Fruit fly (Drosophila melanogaster) whole organism, embryonic: ENCODE measurements around the gene CG31882.
A peak's percentile ranks its signal among the peaks of the same experiment; 100 is the strongest.

ENCODE experiments used
- ATbp ChIP-seq: fragments of 200-800 bp; sonication (Bioruptor generic); optimal IDR thresholded peaks from 2 replicates; lab custom pipeline; 2017; ENCODE audit warnings: missing biosample characterization, mild to moderate bottlenecking, missing genetic modification characterization, missing genetic modification reagents
- Blimp-1 ChIP-seq: fragments of 200-800 bp; sonication (Bioruptor generic); optimal IDR thresholded peaks from 3 replicates; lab custom pipeline; 2018; ENCODE audit warnings: missing biosample characterization, missing genetic modification characterization, mild to moderate bottlenecking, moderate library complexity, missing genetic modification reagents
- CG10979 ChIP-seq: fragments of 200-800 bp; sonication (Bioruptor generic); optimal IDR thresholded peaks from 2 replicates; lab custom pipeline; 2018; ENCODE audit warnings: missing biosample characterization, mild to moderate bottlenecking, missing genetic modification characterization, moderate library complexity
- CG11695 ChIP-seq: fragments of 200-800 bp; sonication (Bioruptor generic); IDR thresholded peaks from 3 replicates; pipeline ENCODE4 v1.3.6; 2022; ENCODE audit warnings: missing biosample characterization, missing genetic modification characterization
- CG11723 ChIP-seq: fragments of 200-800 bp; sonication (Bioruptor generic); optimal IDR thresholded peaks from 2 replicates; lab custom pipeline; 2017; ENCODE audit warnings: missing biosample characterization, mild to moderate bottlenecking, missing genetic modification characterization
- CG14050 ChIP-seq: fragments of 200-800 bp; sonication (Bioruptor generic); IDR thresholded peaks from 3 replicates; pipeline ENCODE4 v1.3.6; 2022; ENCODE audit warnings: missing biosample characterization, missing genetic modification characterization
- CG16863 ChIP-seq: fragments of 200-800 bp; sonication (Bioruptor generic); optimal IDR thresholded peaks from 3 replicates; lab custom pipeline; 2016; ENCODE audit warnings: missing biosample characterization, missing genetic modification characterization
- CG17328 ChIP-seq: fragments of 200-800 bp; sonication (Bioruptor generic); IDR thresholded peaks from 2 replicates; pipeline ENCODE4 v1.3.6; 2022; ENCODE audit warnings: missing biosample characterization, missing genetic modification characterization
- CG17359 ChIP-seq: fragments of 200-800 bp; sonication (Bioruptor generic); optimal IDR thresholded peaks from 3 replicates; lab custom pipeline; 2018; ENCODE audit warnings: missing biosample characterization, mild to moderate bottlenecking, missing genetic modification characterization, moderate library complexity
- CG18476 ChIP-seq: fragments of 200-800 bp; sonication (Bioruptor generic); optimal IDR thresholded peaks from 2 replicates; lab custom pipeline; 2016; ENCODE audit warnings: missing biosample characterization, mild to moderate bottlenecking, missing genetic modification characterization
- CG32767 ChIP-seq: fragments of 200-800 bp; sonication (Bioruptor generic); IDR thresholded peaks from 2 replicates; pipeline ENCODE4 v1.3.6; 2022; ENCODE audit warnings: missing biosample characterization, missing genetic modification characterization
- CG33557 ChIP-seq: fragments of 200-800 bp; sonication (Bioruptor generic); optimal IDR thresholded peaks from 2 replicates; lab custom pipeline; 2019; ENCODE audit warnings: missing biosample characterization, mild to moderate bottlenecking, missing genetic modification characterization, moderate library complexity
- CG5245 ChIP-seq: fragments of 200-800 bp; sonication (Bioruptor generic); optimal IDR thresholded peaks from 3 replicates; lab custom pipeline; 2016; ENCODE audit warnings: missing biosample characterization, missing genetic modification characterization
- CG6813 ChIP-seq: fragments of 200-800 bp; sonication (Bioruptor generic); optimal IDR thresholded peaks from 2 replicates; lab custom pipeline; 2017; ENCODE audit warnings: missing biosample characterization, missing genetic modification characterization, mild to moderate bottlenecking, moderate library complexity, missing genetic modification reagents
- CG6854 ChIP-seq: fragments of 200-800 bp; sonication (Bioruptor generic); optimal IDR thresholded peaks from 3 replicates; lab custom pipeline; 2017; ENCODE audit warnings: missing biosample characterization, mild to moderate bottlenecking, missing genetic modification characterization
- CG7839 ChIP-seq: fragments of 200-800 bp; sonication (Bioruptor generic); optimal IDR thresholded peaks from 3 replicates; lab custom pipeline; 2018; ENCODE audit warnings: missing biosample characterization, mild to moderate bottlenecking, missing genetic modification characterization, moderate library complexity
- CG8924 ChIP-seq: fragments of 200-800 bp; optimal IDR thresholded peaks from 3 replicates; lab custom pipeline; 2019; ENCODE audit warnings: missing biosample characterization, mild to moderate bottlenecking, missing genetic modification characterization, moderate library complexity
- CHES-1-like ChIP-seq: fragments of 200-800 bp; sonication (Bioruptor generic); optimal IDR thresholded peaks from 2 replicates; lab custom pipeline; 2016; ENCODE audit warnings: missing biosample characterization, missing genetic modification characterization
- D ChIP-seq, 2 experiments: fragments of 200-800 bp in 1 of 2; fragments of >200 bp in 1 of 2; sonication (Bioruptor generic) in 1 of 2; optimal IDR thresholded peaks; 2 replicates in 1 of 2; 3 replicates in 1 of 2; lab custom pipeline; 2017; ENCODE audit warnings: mild to moderate bottlenecking in 1 of 2, missing biosample characterization in 1 of 2, missing genetic modification characterization in 1 of 2, missing genetic modification reagents in 1 of 2
- Dad ChIP-seq: fragments of 200-800 bp; sonication (Bioruptor generic); optimal IDR thresholded peaks from 3 replicates; lab custom pipeline; 2016; ENCODE audit warnings: missing biosample characterization, missing genetic modification characterization
- Eip74EF ChIP-seq, 2 experiments: fragments of 200-800 bp in 1 of 2; fragments of >200 bp in 1 of 2; sonication (Bioruptor generic) in 1 of 2; optimal IDR thresholded peaks; 2 replicates each; lab custom pipeline; 2017 to 2019; ENCODE audit warnings: missing biosample characterization in 2 of 2, missing genetic modification characterization in 2 of 2, mild to moderate bottlenecking in 1 of 2, moderate library complexity in 1 of 2
- Gsc ChIP-seq: fragments of 200-800 bp; sonication (Bioruptor generic); IDR thresholded peaks from 2 replicates; pipeline ENCODE4 v1.3.6; 2022; ENCODE audit warnings: missing biosample characterization, missing genetic modification characterization
- HHEX ChIP-seq: fragments of 200-800 bp; sonication (Bioruptor generic); optimal IDR thresholded peaks from 3 replicates; lab custom pipeline; 2017; ENCODE audit warnings: missing biosample characterization, mild to moderate bottlenecking, missing genetic modification characterization, missing genetic modification reagents
- MBD-R2 ChIP-seq: fragments of 200-800 bp; sonication (Bioruptor generic); IDR thresholded peaks from 2 replicates; pipeline ENCODE4 v1.3.6; 2022; ENCODE audit warnings: missing biosample characterization, missing genetic modification characterization
- MESR4 ChIP-seq: fragments of 200-800 bp; sonication (Bioruptor generic); optimal IDR thresholded peaks from 2 replicates; lab custom pipeline; 2018; ENCODE audit warnings: missing biosample characterization, mild to moderate bottlenecking, missing genetic modification characterization, moderate library complexity
- Mad ChIP-seq: fragments of 200-800 bp; sonication (Bioruptor generic); optimal IDR thresholded peaks from 2 replicates; lab custom pipeline; 2016; ENCODE audit warnings: missing biosample characterization, missing genetic modification characterization
- NC2α ChIP-seq: fragments of 200-800 bp; sonication (Bioruptor generic); optimal IDR thresholded peaks from 2 replicates; lab custom pipeline; 2016; ENCODE audit warnings: missing biosample characterization, missing genetic modification characterization
- Vsx1 ChIP-seq: fragments of 200-800 bp; sonication (Bioruptor generic); optimal IDR thresholded peaks from 2 replicates; lab custom pipeline; 2017; ENCODE audit warnings: missing biosample characterization, mild to moderate bottlenecking, missing genetic modification characterization, missing genetic modification reagents
- amos ChIP-seq: fragments of 200-800 bp; sonication (Bioruptor generic); IDR thresholded peaks from 2 replicates; pipeline ENCODE4 v1.3.6; 2022; ENCODE audit warnings: missing biosample characterization, missing genetic modification characterization; ENCODE audit not compliant: partially characterized antibody
- bab2 ChIP-seq: fragments of 200-800 bp; sonication (Bioruptor generic); optimal IDR thresholded peaks from 2 replicates; lab custom pipeline; 2016; ENCODE audit warnings: missing biosample characterization, missing genetic modification characterization
- bsh ChIP-seq, 2 experiments: fragments of 200-800 bp; sonication (Bioruptor generic); optimal IDR thresholded peaks; 2 replicates each; lab custom pipeline; 2017 to 2018; ENCODE audit warnings: mild to moderate bottlenecking in 2 of 2, missing biosample characterization in 2 of 2, missing genetic modification characterization in 2 of 2, moderate library complexity in 1 of 2
- chm ChIP-seq: fragments of 200-800 bp; sonication (Bioruptor generic); IDR thresholded peaks from 2 replicates; pipeline ENCODE4 v1.3.6; 2022; ENCODE audit warnings: missing biosample characterization, missing genetic modification characterization
- da ChIP-seq: fragments of 200-800 bp; sonication (Bioruptor generic); optimal IDR thresholded peaks from 2 replicates; lab custom pipeline; 2016; ENCODE audit warnings: missing biosample characterization, missing genetic modification characterization
- ems ChIP-seq: fragments of 200-800 bp; sonication (Bioruptor generic); optimal IDR thresholded peaks from 3 replicates; lab custom pipeline; 2016; ENCODE audit warnings: missing biosample characterization, missing genetic modification characterization
- fd64A ChIP-seq: fragments of 200-800 bp; sonication (Bioruptor generic); optimal IDR thresholded peaks from 3 replicates; lab custom pipeline; 2018; ENCODE audit warnings: missing biosample characterization, mild to moderate bottlenecking, missing genetic modification characterization
- fru ChIP-seq: fragments of >200 bp; optimal IDR thresholded peaks from 2 replicates; lab custom pipeline; 2017
- gce ChIP-seq: fragments of 200-800 bp; sonication (Bioruptor generic); IDR thresholded peaks from 3 replicates; pipeline ENCODE4 v1.3.6; 2022; ENCODE audit warnings: missing biosample characterization, missing genetic modification characterization
- gcm ChIP-seq: fragments of 200-800 bp; sonication (Bioruptor generic); optimal IDR thresholded peaks from 2 replicates; lab custom pipeline; 2019; ENCODE audit warnings: missing biosample characterization, mild to moderate bottlenecking, missing genetic modification characterization, moderate library complexity
- gsb ChIP-seq: fragments of 200-800 bp; sonication (Bioruptor generic); IDR thresholded peaks from 2 replicates; pipeline ENCODE4 v1.3.6; 2022; ENCODE audit warnings: missing biosample characterization, missing genetic modification characterization
- ham ChIP-seq: fragments of 200-800 bp; sonication (Bioruptor generic); IDR thresholded peaks from 2 replicates; pipeline ENCODE4 v1.3.6; 2022; ENCODE audit warnings: missing biosample characterization, missing genetic modification characterization
- ind ChIP-seq: fragments of 200-800 bp; sonication (Bioruptor generic); optimal IDR thresholded peaks from 3 replicates; lab custom pipeline; 2016; ENCODE audit warnings: missing biosample characterization, missing genetic modification characterization
- ken ChIP-seq: fragments of 200-800 bp; sonication (Bioruptor generic); IDR thresholded peaks from 3 replicates; pipeline ENCODE4 v1.3.6; 2022; ENCODE audit warnings: missing biosample characterization, missing genetic modification characterization
- lbe ChIP-seq: fragments of 200-800 bp; sonication (Bioruptor generic); optimal IDR thresholded peaks from 2 replicates; lab custom pipeline; 2016; ENCODE audit warnings: missing biosample characterization, mild to moderate bottlenecking, missing genetic modification characterization
- pan ChIP-seq, 4 experiments: fragments of >200 bp in 3 of 4; fragments of 200-800 bp in 1 of 4; sonication (Bioruptor generic) in 1 of 4; optimal IDR thresholded peaks in 3 of 4; IDR thresholded peaks in 1 of 4; 2 replicates each; pipeline versions ENCODE4 v1.3.6 to Lab custom; 2017 to 2022; ENCODE audit warnings: missing biosample characterization in 2 of 4, missing genetic modification characterization in 2 of 4, mixed read lengths in 1 of 4
- peb ChIP-seq: fragments of 200-800 bp; sonication (Bioruptor generic); IDR thresholded peaks from 2 replicates; pipeline ENCODE4 v1.3.6; 2022; ENCODE audit warnings: missing biosample characterization, missing genetic modification characterization
- phol ChIP-seq: fragments of 200-800 bp; sonication (Bioruptor generic); optimal IDR thresholded peaks from 3 replicates; lab custom pipeline; 2018; ENCODE audit warnings: missing biosample characterization, mild to moderate bottlenecking, missing genetic modification characterization, moderate library complexity
- pnt ChIP-seq: fragments of 200-800 bp; sonication (Bioruptor generic); optimal IDR thresholded peaks from 3 replicates; lab custom pipeline; 2016; ENCODE audit warnings: missing biosample characterization, missing genetic modification characterization
- scrt ChIP-seq: fragments of 200-800 bp; sonication (Bioruptor generic); optimal IDR thresholded peaks from 2 replicates; lab custom pipeline; 2018; ENCODE audit warnings: missing biosample characterization, mild to moderate bottlenecking, missing genetic modification characterization, moderate library complexity
- so ChIP-seq: fragments of 200-800 bp; sonication (Bioruptor generic); IDR thresholded peaks from 3 replicates; pipeline ENCODE4 v1.3.6; 2022; ENCODE audit warnings: missing biosample characterization, missing genetic modification characterization

CG31882 gene

DNA sequence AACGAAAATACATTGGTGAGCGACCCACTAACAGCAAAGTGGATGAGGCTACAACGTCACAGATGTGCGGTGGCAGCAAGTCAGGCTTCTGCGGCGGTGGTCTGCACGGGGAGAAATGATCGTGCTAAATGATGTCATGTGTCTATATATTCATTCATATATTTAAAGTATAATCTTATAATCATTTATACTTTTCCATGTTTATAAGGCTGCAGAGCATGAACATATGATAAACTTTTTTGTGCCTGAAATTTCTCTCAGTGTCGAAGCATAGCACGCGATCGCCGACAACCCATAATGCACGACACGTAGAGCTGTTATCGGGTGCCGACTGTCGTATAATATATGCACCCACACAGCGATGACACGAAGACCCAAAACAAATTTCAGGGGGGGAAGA, 26.7 kb downstream of the CG31882 start (continued):
- TF ChIP-seq CG33557 (GFP tag; lab: Kevin White, UChicago) (peak; percentile 73), CG7839 (tag; lab: Kevin White, UChicago) (peak; percentile 67), CG18476 (GFP tag; lab: Kevin White, UChicago) (no peak), pan (optimal IDR thresholded peaks at IDR 0.05; lab: Kevin White, UChicago) (no peak), pan (GFP tag; optimal IDR thresholded peaks at IDR 0.05 in 1 of 2, IDR thresholded peaks at IDR 0.05 in 1 of 2) (peak in 1 of 2 experiments; percentile 75), amos (GFP tag; lab: Robert Waterston, UW) (no peak), gsb (GFP tag; lab: Robert Waterston, UW) (0 out of 2 replicates have a peak, but pooled peaks have one; percentile 19), CG32767 (GFP tag; lab: Robert Waterston, UW) (peak; percentile 83), so (GFP tag; lab: Robert Waterston, UW) (peak; percentile 61; the same call in 1 of the 3 replicates), CG10979 (tag; lab: Kevin White, UChicago) (peak; percentile 86), CG16863 (peak; percentile 14), gcm (GFP tag; lab: Kevin White, UChicago) (peak; percentile 78), CG6813 (GFP tag; lab: Kevin White, UChicago) (peak; percentile 37), ind (peak; percentile 10), Blimp-1 (GFP tag; lab: Kevin White, UChicago) (peak; percentile 67), peb (GFP tag; lab: Robert Waterston, UW) (peak; percentile 72; the same call in 1 of the 2 replicates), fru (lab: Kevin White, UChicago) (no peak), Dad (GFP tag; lab: Kevin White, UChicago) (no peak), CG17328 (GFP tag; lab: Robert Waterston, UW) (peak; percentile 87), bsh (GFP tag; optimal IDR thresholded peaks at IDR 0.05; lab: Kevin White, UChicago) (peak in 1 of 2 experiments; percentile 76), MESR4 (GFP tag; lab: Kevin White, UChicago) (no peak), bab2 (GFP tag; lab: Kevin White, UChicago) (peak; percentile 17), D (optimal IDR thresholded peaks at IDR 0.05; lab: Kevin White, UChicago) (no peak), D (GFP tag; optimal IDR thresholded peaks at IDR 0.05; lab: Kevin White, UChicago) (peak; percentile 82), ham (GFP tag; lab: Robert Waterston, UW) (no peak), CG11723 (GFP tag; lab: Kevin White, UChicago) (peak; percentile 21), Gsc (GFP tag; lab: Robert Waterston, UW) (peak; percentile 56), chm (GFP tag; lab: Robert Waterston, UW) (peak; percentile 84), scrt (GFP tag; lab: Kevin White, UChicago) (peak; percentile 2), fd64A (GFP tag; lab: Kevin White, UChicago) (peak; percentile 37), CG6854 (GFP tag; lab: Kevin White, UChicago) (no peak), gce (GFP tag; lab: Robert Waterston, UW) (peak; percentile 58; the same call in 1 of the 3 replicates), CG5245 (GFP tag; lab: Kevin White, UChicago) (peak; percentile 55), NC2α (GFP tag; lab: Kevin White, UChicago) (no peak), ems (GFP tag; lab: Kevin White, UChicago) (peak; percentile 2), Mad (GFP tag; lab: Kevin White, UChicago) (no peak), pnt (GFP tag; lab: Kevin White, UChicago) (peak; percentile 2), HHEX (GFP tag; lab: Kevin White, UChicago) (peak; percentile 8), lbe (GFP tag; lab: Kevin White, UChicago) (no peak), ken (GFP tag; lab: Robert Waterston, UW) (peak; percentile 69), CG17359 (tag; lab: Kevin White, UChicago) (peak; percentile 60), phol (tag; lab: Kevin White, UChicago) (peak; percentile 76), CHES-1-like (GFP tag; lab: Kevin White, UChicago) (no peak), da (GFP tag; lab: Kevin White, UChicago) (no peak), MBD-R2 (GFP tag; lab: Robert Waterston, UW) (no peak), ATbp (GFP tag; lab: Kevin White, UChicago) (peak; percentile 53), CG11695 (peak; percentile 58; the same call in 2 of the 3 replicates), Vsx1 (GFP tag; lab: Kevin White, UChicago) (peak; percentile 29), CG8924 (peak; percentile 73), CG14050 (GFP tag; lab: Robert Waterston, UW) (peak; percentile 59; the same call in 2 of the 3 replicates), Eip74EF (GFP tag; optimal IDR thresholded peaks at IDR 0.05; lab: Kevin White, UChicago) (peak in 1 of 2 experiments; percentile 5)
